Worm (Caenorhabditis elegans) whole organism, L4/young adult: ENCODE results near the gene fbxb-95.
A peak's percentile ranks its signal among the peaks of the same experiment; 100 is the strongest.
"Not testable (repeated sequence)": the region's sequence is repeated elsewhere in the genome, so short reads cannot be mapped to it uniquely, and the experiment has no call there.

Experiments used
- W03F9.2 ChIP-seq: fragments of 150-350 bp; optimal IDR thresholded peaks from 2 replicates; lab custom pipeline; 2014; ENCODE audit warnings: missing biosample characterization, missing genetic modification characterization
- dao-5 ChIP-seq: sonication (generic microtip); optimal IDR thresholded peaks from 2 replicates; lab custom pipeline; 2016; ENCODE audit warnings: missing genotype, missing genetic modification characterization, moderate library complexity, missing compliant biosample characterization
- him-1 ChIP-seq: sonication (generic microtip); optimal IDR thresholded peaks from 2 replicates; lab custom pipeline; 2016; ENCODE audit warnings: missing genotype, missing genetic modification reagents, missing genetic modification characterization, missing compliant biosample characterization

Gene fbxb-95

ce11 chrII:1854094-1854493 is at the start of gene fbxb-95:
Gene fbxb-95 (plus strand): TSS chrII:1854394.
- TF ChIP-seq him-1; dao-5 (tag; lab: Kevin White, UChicago); W03F9.2: not testable (repeated sequence)

ce11 chrII:1806358-1806757 is 47.8 kb upstream of the fbxb-95 start, which contains the start of gene C08F1.12:
Gene C08F1.12 (minus strand): TSS chrII:1806458.
- TF ChIP-seq him-1 (no peak), dao-5 (tag; lab: Kevin White, UChicago) (no peak), W03F9.2 (no peak)

DNA sequence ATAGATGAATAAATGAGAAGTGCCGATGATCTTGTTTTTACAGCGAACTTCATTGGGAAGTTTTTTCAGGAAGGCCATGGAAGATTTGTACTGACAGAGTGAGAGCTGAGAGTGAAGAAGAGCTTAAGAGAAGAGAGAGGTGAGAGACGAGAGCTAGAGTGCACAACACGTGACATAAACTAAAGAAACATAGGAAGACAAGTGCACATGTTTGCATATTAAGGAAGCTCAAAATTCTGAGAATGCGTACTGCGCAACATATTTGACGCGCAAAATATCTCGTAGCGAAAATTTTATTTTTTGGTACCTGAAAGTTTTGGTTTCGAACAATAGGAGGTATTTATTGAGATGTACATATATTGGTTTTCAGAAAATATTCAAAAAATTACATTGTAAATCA is 46.0 kb upstream of the fbxb-95 start, which contains the start of gene C08F1.8:
C08F1.8 (minus strand) TSS at position 101 of the 400 bp plus-strand sequence.
- no peak for TF ChIP-seq W03F9.2
- no peak for TF ChIP-seq him-1
- TF ChIP-seq dao-5 (tag; lab: Kevin White, UChicago): no peak

DNA sequence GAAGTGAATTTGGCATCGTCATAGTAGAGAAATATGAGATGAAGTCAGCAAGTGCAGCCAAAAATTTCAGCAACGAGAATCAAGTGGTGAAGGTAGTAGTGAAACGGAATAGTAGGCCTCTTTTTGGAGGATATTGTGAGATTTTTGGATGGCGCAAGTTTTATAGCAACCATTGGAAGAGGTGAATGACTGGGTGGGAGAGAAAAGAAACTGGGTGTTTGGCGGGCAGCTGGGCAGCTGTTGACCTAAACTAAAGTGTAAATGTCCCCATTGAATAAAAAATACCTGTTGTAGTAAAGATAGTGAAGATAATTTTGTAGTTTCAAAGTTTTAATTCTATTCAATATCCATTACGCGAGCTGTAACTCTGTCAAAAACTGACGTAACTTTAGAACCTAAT is 38.1 kb upstream of the fbxb-95 start:
- TF ChIP-seq him-1: no peak
- TF ChIP-seq W03F9.2: no peak
- no peak for TF ChIP-seq dao-5 (tag; lab: Kevin White, UChicago)

ce11 chrII:1818300-1818699 is 35.9 kb upstream of the fbxb-95 start, which contains the start of gene fbxb-10:
Gene fbxb-10 (minus strand): TSS chrII:1818400.
- TF ChIP-seq W03F9.2 (no peak), him-1 (no peak), dao-5 (tag; lab: Kevin White, UChicago) (no peak)

ce11 chrII:1819944-1820570 is 34.1 kb upstream of the fbxb-95 start, which contains the start of gene fbxc-19:
Gene fbxc-19 (plus strand): TSS chrII:1820479.
- no peak for TF ChIP-seq him-1
- peak; percentile 44 for TF ChIP-seq W03F9.2

DNA sequence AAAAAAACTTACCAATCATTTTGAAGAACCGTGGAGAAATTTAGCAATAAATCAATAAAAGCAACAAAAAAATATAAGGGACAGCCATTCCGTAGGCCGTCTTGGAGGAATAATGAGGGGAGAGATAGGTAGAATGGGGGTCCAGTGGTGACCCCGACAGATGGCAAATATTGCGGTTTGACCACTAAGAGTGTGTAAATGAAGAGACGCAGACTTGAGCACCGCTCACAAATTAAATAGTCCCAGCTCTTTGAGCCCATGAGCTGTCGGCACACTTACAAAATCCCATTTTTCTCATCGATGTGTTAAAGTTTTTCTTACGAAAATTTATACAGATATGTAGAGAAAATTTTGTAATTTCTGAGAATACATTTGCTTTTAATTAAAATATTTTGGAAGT is 33.4 kb upstream of the fbxb-95 start, which contains the start of gene fbxa-3:
fbxa-3 (minus strand) TSS at position 101 of the 400 bp plus-strand sequence.
- TF ChIP-seq him-1: no peak

- TF ChIP-seq W03F9.2; him-1; dao-5 (tag; lab: Kevin White, UChicago): not testable (repeated sequence)
Observed at ce11 chrII:1824329-1824728, 29.9 kb upstream of the fbxb-95 start, which contains the start of gene math-41. Gene math-41 (plus strand): TSS chrII:1824629.

DNA sequence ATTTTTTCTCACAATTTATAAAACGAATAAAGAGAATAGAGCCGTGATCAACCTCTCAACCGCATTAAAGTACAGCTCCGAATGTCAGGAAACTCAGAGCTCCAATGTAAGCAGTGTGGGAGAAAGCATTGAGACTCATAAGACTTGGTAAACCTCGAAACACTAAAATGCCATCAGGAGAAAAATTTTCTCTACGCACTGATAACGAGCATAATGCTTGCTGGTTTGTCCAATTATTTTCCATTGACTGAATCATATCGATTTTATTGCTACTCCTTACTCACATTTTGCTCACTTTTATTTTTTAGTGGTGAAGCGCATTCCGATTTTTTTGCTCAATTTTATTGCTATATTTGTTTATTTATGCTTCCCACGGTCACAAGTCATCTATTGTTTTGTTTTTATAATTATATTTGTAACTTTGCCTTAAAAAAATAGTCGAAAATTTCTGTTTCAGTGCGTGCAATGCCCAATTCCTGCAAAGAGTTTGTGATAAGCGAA is 24.0 kb upstream of the fbxb-95 start, which contains the start of gene math-40:
math-40 (plus strand) TSS at position 451 of the 501 bp plus-strand sequence.
- no peak for TF ChIP-seq dao-5 (tag; lab: Kevin White, UChicago)
- no peak for TF ChIP-seq W03F9.2
- TF ChIP-seq him-1: no peak

- TF ChIP-seq W03F9.2: no peak
- TF ChIP-seq dao-5 (tag; lab: Kevin White, UChicago): no peak
- TF ChIP-seq him-1: no peak
Observed at ce11 chrII:1831883-1832388, 22.3 kb upstream of the fbxb-95 start, which contains the start of gene math-39. Gene math-39 (plus strand): TSS chrII:1832338.

ce11 chrII:1836204-1836603 is 18.0 kb upstream of the fbxb-95 start, which contains the start of gene T08E11.1:
Gene T08E11.1 (plus strand): TSS chrII:1836504.
- no peak for TF ChIP-seq him-1
- TF ChIP-seq dao-5 (tag; lab: Kevin White, UChicago): no peak

DNA sequence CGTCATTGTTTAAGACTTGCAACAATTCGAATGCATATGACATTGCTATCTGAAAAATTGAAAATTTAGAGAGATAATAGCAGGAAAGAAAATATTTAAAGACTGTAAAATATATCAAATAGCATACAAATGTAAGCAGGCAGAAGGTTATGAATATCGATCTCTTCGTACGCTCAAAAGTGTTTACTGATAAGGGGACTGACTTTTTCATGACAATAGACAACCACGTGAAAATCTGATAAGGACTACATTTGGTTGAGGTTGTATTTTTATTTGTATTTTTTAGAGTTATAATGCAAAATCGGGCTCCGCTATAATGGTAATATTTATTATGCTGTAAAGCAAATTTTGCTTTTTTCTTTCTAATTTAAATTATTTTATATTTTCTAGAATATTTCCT is 11.3 kb upstream of the fbxb-95 start, which contains the start of the genes C52E2.5 and C52E2.4:
C52E2.5 (minus strand) TSS at position 43 of the 400 bp plus-strand sequence.
C52E2.4 (plus strand) TSS at position 252 of the 400 bp plus-strand sequence.
- no peak for TF ChIP-seq him-1
- no peak for TF ChIP-seq dao-5 (tag; lab: Kevin White, UChicago)
- TF ChIP-seq W03F9.2: no peak

DNA sequence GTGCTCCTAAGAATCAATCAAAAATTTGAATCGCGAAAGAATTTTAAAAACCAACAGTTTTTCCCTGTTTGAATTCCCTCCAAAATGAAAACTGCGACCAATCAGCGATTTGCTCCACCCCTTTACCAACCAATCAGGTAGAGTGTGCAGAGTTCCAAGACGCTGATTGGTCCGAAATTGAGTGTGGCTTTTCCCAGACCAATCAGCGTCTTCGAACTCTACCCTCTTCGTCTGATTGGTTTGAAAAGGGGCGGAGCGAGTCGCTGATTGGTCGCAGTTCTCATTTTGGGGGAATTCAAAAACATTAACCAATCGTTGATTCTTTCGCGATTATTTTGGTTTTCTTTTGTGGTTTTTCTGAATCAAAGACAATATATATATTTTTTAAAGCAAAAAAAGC is 9.6 kb upstream of the fbxb-95 start:
- no peak for TF ChIP-seq him-1
- no peak for TF ChIP-seq W03F9.2
- no peak for TF ChIP-seq dao-5 (tag; lab: Kevin White, UChicago)

ce11 chrII:1848109-1848508 is 6.1 kb upstream of the fbxb-95 start, which contains the start of gene fbxb-97:
Gene fbxb-97 (minus strand): TSS chrII:1848161.
- TF ChIP-seq W03F9.2 (no peak), dao-5 (tag; lab: Kevin White, UChicago) (no peak), him-1 (no peak)

DNA sequence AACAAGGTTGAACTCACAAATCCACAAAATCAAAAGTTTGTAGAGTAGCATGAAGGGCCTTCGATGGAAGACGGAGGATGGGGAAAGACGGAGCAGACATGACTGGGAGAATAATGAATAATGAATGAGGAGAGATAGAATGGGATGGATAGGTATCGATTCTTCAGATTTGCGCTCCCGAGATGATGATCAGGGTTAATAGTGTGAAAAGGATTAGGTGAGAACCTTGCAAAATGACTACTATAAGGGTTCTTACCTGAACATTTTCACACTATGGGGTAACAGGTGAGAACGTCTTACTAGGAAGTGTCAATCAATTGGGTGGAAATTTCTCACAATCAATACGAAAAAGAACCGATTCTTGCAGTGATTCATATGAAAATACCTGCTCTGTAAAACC is 3.9 kb upstream of the fbxb-95 start, which contains the start of gene fbxb-96:
fbxb-96 (minus strand) TSS at position 101 of the 400 bp plus-strand sequence.
- TF ChIP-seq W03F9.2 (no peak), dao-5 (tag; lab: Kevin White, UChicago) (no peak), him-1 (no peak)
